Fruit fly (Drosophila melanogaster) whole organism, adult: ENCODE data around the gene Diap1.

Source experiments
- CG11617 ChIP-seq: fragments of 200-800 bp; sonication (Bioruptor generic); optimal IDR thresholded peaks from 2 replicates; lab custom pipeline; 2017; ENCODE audit warnings: mild to moderate bottlenecking, missing biosample characterization, missing genetic modification reagents, missing genetic modification characterization
- CG12768 ChIP-seq: fragments of 200-800 bp; sonication (Bioruptor generic); optimal IDR thresholded peaks from 2 replicates; lab custom pipeline; 2017; ENCODE audit warnings: missing biosample characterization, missing genetic modification characterization, mild to moderate bottlenecking, moderate library complexity, missing genetic modification reagents
- CG14711 ChIP-seq: fragments of 200-800 bp; sonication (Bioruptor generic); optimal IDR thresholded peaks from 2 replicates; lab custom pipeline; 2018; ENCODE audit warnings: missing biosample characterization, mild to moderate bottlenecking, missing genetic modification characterization, moderate library complexity
- CG1620 ChIP-seq: fragments of 200-800 bp; sonication (Bioruptor generic); optimal IDR thresholded peaks from 2 replicates; lab custom pipeline; 2016; ENCODE audit warnings: missing biosample characterization, missing genetic modification characterization
- CG33017 ChIP-seq: fragments of 200-800 bp; sonication (Bioruptor generic); optimal IDR thresholded peaks from 2 replicates; lab custom pipeline; 2018; ENCODE audit warnings: missing biosample characterization, mild to moderate bottlenecking, missing genetic modification characterization, moderate library complexity
- CG5204 ChIP-seq: fragments of 200-800 bp; sonication (Bioruptor generic); optimal IDR thresholded peaks from 2 replicates; lab custom pipeline; 2016; ENCODE audit warnings: missing biosample characterization, missing genetic modification characterization
- CG7045 ChIP-seq: fragments of 200-800 bp; sonication (Bioruptor generic); optimal IDR thresholded peaks from 2 replicates; lab custom pipeline; 2017; ENCODE audit warnings: missing biosample characterization, mild to moderate bottlenecking, missing genetic modification characterization
- CG7101 ChIP-seq: fragments of 200-800 bp; sonication (Bioruptor generic); optimal IDR thresholded peaks from 2 replicates; lab custom pipeline; 2018; ENCODE audit warnings: missing biosample characterization, mild to moderate bottlenecking, missing genetic modification characterization, moderate library complexity
- Clk ChIP-seq: fragments of 200-800 bp; sonication (Bioruptor generic); optimal IDR thresholded peaks from 2 replicates; lab custom pipeline; 2017; ENCODE audit warnings: missing biosample characterization, missing genetic modification characterization
- Crg-1 ChIP-seq: fragments of 200-800 bp; sonication (Bioruptor generic); optimal IDR thresholded peaks from 2 replicates; lab custom pipeline; 2016; ENCODE audit warnings: missing biosample characterization, missing genetic modification characterization
- Hr96 ChIP-seq: fragments of 200-800 bp; sonication (Bioruptor generic); optimal IDR thresholded peaks from 2 replicates; lab custom pipeline; 2016; ENCODE audit warnings: missing biosample characterization, missing genetic modification characterization
- Mnt ChIP-seq: fragments of 200-800 bp; sonication (Bioruptor generic); optimal IDR thresholded peaks from 2 replicates; lab custom pipeline; 2016; ENCODE audit warnings: missing biosample characterization, mild to moderate bottlenecking, missing genetic modification characterization
- bab1 ChIP-seq: fragments of 200-800 bp; sonication (Bioruptor generic); optimal IDR thresholded peaks from 3 replicates; lab custom pipeline; 2019; ENCODE audit warnings: missing biosample characterization, mild to moderate bottlenecking, missing genetic modification characterization, moderate library complexity
- cic ChIP-seq: fragments of 200-800 bp; sonication (Bioruptor generic); optimal IDR thresholded peaks from 2 replicates; lab custom pipeline; 2017; ENCODE audit warnings: missing biosample characterization, mild to moderate bottlenecking, missing genetic modification characterization, moderate library complexity
- cnc ChIP-seq, 2 experiments: fragments of >200 bp; optimal IDR thresholded peaks; 2 replicates each; lab custom pipeline; 2017
- kay ChIP-seq: fragments of 200-800 bp; sonication (Bioruptor generic); peaks from one replicate; lab custom pipeline; 2016; ENCODE audit warnings: missing biosample characterization, missing genetic modification characterization, borderline replicate concordance
- ovo ChIP-seq: fragments of 200-800 bp; sonication (Bioruptor generic); optimal IDR thresholded peaks from 2 replicates; lab custom pipeline; 2016; ENCODE audit warnings: missing biosample characterization, missing genetic modification characterization
- pad ChIP-seq: fragments of 200-800 bp; sonication (Bioruptor generic); optimal IDR thresholded peaks from 3 replicates; lab custom pipeline; 2017; ENCODE audit warnings: missing biosample characterization, missing genetic modification characterization, mild to moderate bottlenecking, moderate library complexity, missing genetic modification reagents
- tj ChIP-seq: fragments of 200-800 bp; sonication (Bioruptor generic); optimal IDR thresholded peaks from 3 replicates; lab custom pipeline; 2017; ENCODE audit warnings: missing biosample characterization, mild to moderate bottlenecking, missing genetic modification characterization, moderate library complexity
- toe ChIP-seq: fragments of 200-800 bp; sonication (Bioruptor generic); optimal IDR thresholded peaks from 2 replicates; lab custom pipeline; 2016; ENCODE audit warnings: missing biosample characterization, missing genetic modification characterization

Diap1 gene

dm6 chr3L:16052145-16053025 is 1.6 kb upstream of the Diap1 start:
- no peak for TF ChIP-seq cnc (optimal IDR thresholded peaks at IDR 0.05; lab: Kevin White, UChicago)
- no peak for TF ChIP-seq CG7101 (tag; lab: Kevin White, UChicago)
- no peak for TF ChIP-seq Crg-1 (GFP tag; lab: Kevin White, UChicago)
- TF ChIP-seq bab1 (GFP tag; lab: Kevin White, UChicago) = no peak
- TF ChIP-seq kay (GFP tag; lab: Kevin White, UChicago) = peak; percentile 42
- no peak for TF ChIP-seq CG14711 (tag; lab: Kevin White, UChicago)
- TF ChIP-seq ovo = no peak
- TF ChIP-seq cic (GFP tag; lab: Kevin White, UChicago) = peak; percentile 63
- no peak for TF ChIP-seq CG5204 (GFP tag; lab: Kevin White, UChicago)
- no peak for TF ChIP-seq CG1620 (GFP tag; lab: Kevin White, UChicago)
- TF ChIP-seq CG7045 (GFP tag; lab: Kevin White, UChicago) = no peak
- TF ChIP-seq Hr96 (GFP tag; lab: Kevin White, UChicago) = no peak
- no peak for TF ChIP-seq pad (GFP tag; lab: Kevin White, UChicago)
- peak; percentile 17 for TF ChIP-seq tj (GFP tag; lab: Kevin White, UChicago)
- TF ChIP-seq CG12768 (GFP tag; lab: Kevin White, UChicago) = peak; percentile 94

- TF ChIP-seq CG7101 (tag; lab: Kevin White, UChicago) = peak; percentile 38
- no peak for TF ChIP-seq CG7045 (GFP tag; lab: Kevin White, UChicago)
- peak; percentile 24 for TF ChIP-seq CG1620 (GFP tag; lab: Kevin White, UChicago)
- no peak for TF ChIP-seq cic (GFP tag; lab: Kevin White, UChicago)
- TF ChIP-seq toe (GFP tag; lab: Kevin White, UChicago) = peak; percentile 29
- no peak for TF ChIP-seq Crg-1 (GFP tag; lab: Kevin White, UChicago)
- TF ChIP-seq CG5204 (GFP tag; lab: Kevin White, UChicago) = peak; percentile 22
- no peak for TF ChIP-seq pad (GFP tag; lab: Kevin White, UChicago)
- TF ChIP-seq ovo = no peak
- TF ChIP-seq tj (GFP tag; lab: Kevin White, UChicago) = no peak
- TF ChIP-seq cnc (optimal IDR thresholded peaks at IDR 0.05; lab: Kevin White, UChicago) = no peak
- TF ChIP-seq Hr96 (GFP tag; lab: Kevin White, UChicago) = peak; percentile 56
- no peak for TF ChIP-seq CG33017 (tag; lab: Kevin White, UChicago)
- peak; percentile 60 for TF ChIP-seq kay (GFP tag; lab: Kevin White, UChicago)
- peak; percentile 27 for TF ChIP-seq CG14711 (tag; lab: Kevin White, UChicago)
- no peak for TF ChIP-seq CG11617 (GFP tag; lab: Kevin White, UChicago)
- no peak for TF ChIP-seq CG12768 (GFP tag; lab: Kevin White, UChicago)
- TF ChIP-seq Clk (GFP tag; lab: Kevin White, UChicago) = no peak
- peak; percentile 29 for TF ChIP-seq Mnt (GFP tag; lab: Kevin White, UChicago)
- TF ChIP-seq bab1 (GFP tag; lab: Kevin White, UChicago) = peak; percentile 33
Observed at dm6 chr3L:16051719-16052122, 887 bp upstream of the Diap1 start, which contains the start of gene Mbs. Mbs (plus strand) TSS chr3L:16051959.

dm6 chr3L:16049955-16050886 is 613 bp downstream of the Diap1 start:
- TF ChIP-seq CG14711 (tag; lab: Kevin White, UChicago) = peak; percentile 33
- peak; percentile 75 for TF ChIP-seq CG12768 (GFP tag; lab: Kevin White, UChicago)
- TF ChIP-seq CG1620 (GFP tag; lab: Kevin White, UChicago) = peak; percentile 19
- peak; percentile 47 for TF ChIP-seq kay (GFP tag; lab: Kevin White, UChicago)
- peak; percentile 78 for TF ChIP-seq CG11617 (GFP tag; lab: Kevin White, UChicago)
- peak; percentile 47 for TF ChIP-seq Crg-1 (GFP tag; lab: Kevin White, UChicago)
- no peak for TF ChIP-seq bab1 (GFP tag; lab: Kevin White, UChicago)
- TF ChIP-seq cic (GFP tag; lab: Kevin White, UChicago) = peak; percentile 93
- no peak for TF ChIP-seq CG5204 (GFP tag; lab: Kevin White, UChicago)
- no peak for TF ChIP-seq cnc (optimal IDR thresholded peaks at IDR 0.05; lab: Kevin White, UChicago)
- peak; percentile 21 for TF ChIP-seq pad (GFP tag; lab: Kevin White, UChicago)
- TF ChIP-seq toe (GFP tag; lab: Kevin White, UChicago) = no peak
- TF ChIP-seq CG7101 (tag; lab: Kevin White, UChicago) = peak; percentile 38
- TF ChIP-seq CG7045 (GFP tag; lab: Kevin White, UChicago) = peak; percentile 23
- peak; percentile 79 for TF ChIP-seq Mnt (GFP tag; lab: Kevin White, UChicago)
- TF ChIP-seq Hr96 (GFP tag; lab: Kevin White, UChicago) = peak; percentile 13
- peak; percentile 82 for TF ChIP-seq CG33017 (tag; lab: Kevin White, UChicago)
- TF ChIP-seq tj (GFP tag; lab: Kevin White, UChicago) = peak; percentile 17
- TF ChIP-seq ovo = peak; percentile 48
- TF ChIP-seq Clk (GFP tag; lab: Kevin White, UChicago) = peak; percentile 39
